Worm (Caenorhabditis elegans) whole organism, L3 larva: ENCODE results near the gene F08D12.12.

Source experiments
- aly-2 ChIP-seq: fragments of 150-350 bp; optimal IDR thresholded peaks from 2 replicates; lab custom pipeline; 2014; ENCODE audit warnings: missing biosample characterization, missing genetic modification characterization
- ceh-82 ChIP-seq: fragments of 150-350 bp; optimal IDR thresholded peaks from 2 replicates; lab custom pipeline; 2014; ENCODE audit warnings: missing biosample characterization, missing genetic modification characterization
- egl-5 ChIP-seq: fragments of 150-350 bp; optimal IDR thresholded peaks from 2 replicates; lab custom pipeline; 2017; ENCODE audit warnings: missing biosample characterization, missing genetic modification reagents, missing genetic modification characterization, inconsistent platforms
- elt-2 ChIP-seq: sonication (generic microtip); optimal IDR thresholded peaks from 2 replicates; lab custom pipeline; 2016; ENCODE audit warnings: missing genetic modification reagents, mild to moderate bottlenecking, missing genetic modification characterization, missing compliant biosample characterization
- lsy-12 ChIP-seq: sonication (generic microtip); optimal IDR thresholded peaks from 2 replicates; lab custom pipeline; 2016; ENCODE audit warnings: mild to moderate bottlenecking, missing genetic modification characterization, missing compliant biosample characterization
- nhr-77 ChIP-seq: fragments of 150-350 bp; optimal IDR thresholded peaks from 2 replicates; lab custom pipeline; 2014; ENCODE audit warnings: missing biosample characterization, missing genetic modification characterization
- skn-1 ChIP-seq: fragments of 150-350 bp; optimal IDR thresholded peaks from 2 replicates; lab custom pipeline; 2014; ENCODE audit warnings: missing biosample characterization, missing genetic modification characterization
- tbx-2 ChIP-seq: sonication (generic microtip); optimal IDR thresholded peaks from 2 replicates; lab custom pipeline; 2016; ENCODE audit warnings: mild to moderate bottlenecking, missing genetic modification characterization, missing compliant biosample characterization
- zag-1 ChIP-seq: fragments of 150-350 bp; optimal IDR thresholded peaks from 2 replicates; lab custom pipeline; 2014; ENCODE audit warnings: missing biosample characterization, missing genetic modification characterization

- TF ChIP-seq lsy-12 (no peak), ceh-82 (tag; lab: Kevin White, UChicago) (no peak), aly-2 (tag; lab: Kevin White, UChicago) (no peak), elt-2 (tag; lab: Kevin White, UChicago) (no peak), zag-1 (tag; lab: Kevin White, UChicago) (no peak), egl-5 (tag; lab: Kevin White, UChicago) (no peak), skn-1 (tag; lab: Kevin White, UChicago) (no peak), nhr-77 (tag; lab: Kevin White, UChicago) (no peak), tbx-2 (no peak)
Observed at ce11 chrII:2756351-2756750, 30.5 kb downstream of the F08D12.12 start.
